Fruit fly (Drosophila melanogaster) whole organism, embryonic: ENCODE results near the gene mus302.
A peak's percentile ranks its signal among the peaks of the same experiment; 100 is the strongest.

Source experiments
- Abd-B ChIP-seq: fragments of 200-800 bp; sonication (Bioruptor generic); optimal IDR thresholded peaks from 2 replicates; lab custom pipeline; 2018; ENCODE audit warnings: missing biosample characterization, mild to moderate bottlenecking, missing genetic modification characterization, moderate library complexity
- Antp ChIP-seq: fragments of 200-800 bp; sonication (Bioruptor generic); optimal IDR thresholded peaks from 3 replicates; lab custom pipeline; 2016; ENCODE audit warnings: missing biosample characterization, missing genetic modification characterization
- B-H2 ChIP-seq: fragments of 200-800 bp; sonication (Bioruptor generic); optimal IDR thresholded peaks from 2 replicates; lab custom pipeline; 2018; ENCODE audit warnings: missing biosample characterization, mild to moderate bottlenecking, missing genetic modification characterization
- BEAF-32 ChIP-seq: fragments of 200-800 bp; sonication (Bioruptor generic); optimal IDR thresholded peaks from 3 replicates; lab custom pipeline; 2017; ENCODE audit warnings: missing biosample characterization, missing genetic modification characterization, mild to moderate bottlenecking, moderate library complexity, missing genetic modification reagents
- CG10147 ChIP-seq: fragments of 200-800 bp; sonication (Bioruptor generic); optimal IDR thresholded peaks from 2 replicates; lab custom pipeline; 2019; ENCODE audit warnings: missing biosample characterization, mild to moderate bottlenecking, missing genetic modification characterization, moderate library complexity
- CG10959 ChIP-seq: fragments of 200-800 bp; sonication (Bioruptor generic); IDR thresholded peaks from 2 replicates; pipeline ENCODE4 v1.3.6; 2022; ENCODE audit warnings: missing biosample characterization, missing genetic modification characterization
- CG13624 ChIP-seq: fragments of 200-800 bp; sonication (Bioruptor generic); optimal IDR thresholded peaks from 2 replicates; lab custom pipeline; 2016; ENCODE audit warnings: missing biosample characterization, missing genetic modification characterization
- CG13894 ChIP-seq: fragments of 200-800 bp; sonication (Bioruptor generic); optimal IDR thresholded peaks from 3 replicates; lab custom pipeline; 2018; ENCODE audit warnings: missing biosample characterization, mild to moderate bottlenecking, missing genetic modification characterization, moderate library complexity
- CG14441 ChIP-seq: fragments of 200-800 bp; sonication (Bioruptor generic); IDR thresholded peaks from 2 replicates; pipeline ENCODE4 v1.3.6; 2022; ENCODE audit warnings: missing biosample characterization, missing genetic modification characterization
- CG14710 ChIP-seq: fragments of 200-800 bp; sonication (Bioruptor generic); optimal IDR thresholded peaks from 3 replicates; lab custom pipeline; 2019; ENCODE audit warnings: missing biosample characterization, mild to moderate bottlenecking, missing genetic modification characterization, moderate library complexity
- CG1602 ChIP-seq: fragments of 200-800 bp; sonication (Bioruptor generic); optimal IDR thresholded peaks from 3 replicates; lab custom pipeline; 2016; ENCODE audit warnings: missing biosample characterization, missing genetic modification characterization
- CG16815 ChIP-seq: fragments of 200-800 bp; sonication (Bioruptor generic); optimal IDR thresholded peaks from 3 replicates; lab custom pipeline; 2017; ENCODE audit warnings: missing biosample characterization, mild to moderate bottlenecking, missing genetic modification characterization
- CG18262 ChIP-seq: fragments of 200-800 bp; optimal IDR thresholded peaks from 3 replicates; lab custom pipeline; 2019; ENCODE audit warnings: missing biosample characterization, mild to moderate bottlenecking, missing genetic modification characterization, moderate library complexity
- CG2120 ChIP-seq: fragments of 200-800 bp; sonication (Bioruptor generic); optimal IDR thresholded peaks from 3 replicates; lab custom pipeline; 2016; ENCODE audit warnings: missing biosample characterization, missing genetic modification characterization
- CG8478 ChIP-seq: fragments of >200 bp; optimal IDR thresholded peaks from 2 replicates; lab custom pipeline; 2018
- CG8765 ChIP-seq: fragments of 200-800 bp; sonication (Bioruptor generic); IDR thresholded peaks from 2 replicates; pipeline ENCODE4 v1.3.6; 2022; ENCODE audit warnings: missing biosample characterization, missing genetic modification characterization
- CG8924 ChIP-seq: fragments of 200-800 bp; optimal IDR thresholded peaks from 3 replicates; lab custom pipeline; 2019; ENCODE audit warnings: missing biosample characterization, mild to moderate bottlenecking, missing genetic modification characterization, moderate library complexity
- D19A ChIP-seq: fragments of 200-800 bp; optimal IDR thresholded peaks from 3 replicates; lab custom pipeline; 2019; ENCODE audit warnings: missing biosample characterization, mild to moderate bottlenecking, missing genetic modification characterization, moderate library complexity
- Deaf1 ChIP-seq: fragments of 200-800 bp; optimal IDR thresholded peaks from 3 replicates; lab custom pipeline; 2019; ENCODE audit warnings: missing biosample characterization, mild to moderate bottlenecking, missing genetic modification characterization, moderate library complexity
- Dip3 ChIP-seq: fragments of 200-800 bp; sonication (Bioruptor generic); optimal IDR thresholded peaks from 3 replicates; lab custom pipeline; 2016; ENCODE audit warnings: missing biosample characterization, missing genetic modification characterization
- Fer2 ChIP-seq: fragments of 200-800 bp; sonication (Bioruptor generic); optimal IDR thresholded peaks from 2 replicates; lab custom pipeline; 2018; ENCODE audit warnings: missing biosample characterization, mild to moderate bottlenecking, missing genetic modification characterization, moderate library complexity
- H15 ChIP-seq: fragments of 200-800 bp; sonication (Bioruptor generic); IDR thresholded peaks from 3 replicates; pipeline ENCODE4 v1.3.6; 2022; ENCODE audit warnings: missing biosample characterization, missing genetic modification characterization
- HLHmδ ChIP-seq: fragments of 200-800 bp; sonication (Bioruptor generic); optimal IDR thresholded peaks from 2 replicates; lab custom pipeline; 2018; ENCODE audit warnings: missing biosample characterization, mild to moderate bottlenecking, missing genetic modification characterization, moderate library complexity
- Hand ChIP-seq: fragments of 200-800 bp; sonication (Bioruptor generic); optimal IDR thresholded peaks from 2 replicates; lab custom pipeline; 2017; ENCODE audit warnings: mild to moderate bottlenecking, missing biosample characterization, missing genetic modification reagents, missing genetic modification characterization
- Hmr ChIP-seq: fragments of 200-800 bp; sonication (Bioruptor generic); optimal IDR thresholded peaks from 3 replicates; lab custom pipeline; 2017; ENCODE audit warnings: mild to moderate bottlenecking, missing biosample characterization, missing genetic modification reagents, missing genetic modification characterization
- Nf-YB ChIP-seq: fragments of 200-800 bp; sonication (Bioruptor generic); optimal IDR thresholded peaks from 3 replicates; lab custom pipeline; 2019; ENCODE audit warnings: missing biosample characterization, mild to moderate bottlenecking, missing genetic modification characterization, moderate library complexity
- Opbp ChIP-seq: fragments of 200-800 bp; sonication (Bioruptor generic); IDR thresholded peaks from 3 replicates; pipeline ENCODE4 v1.3.6; 2022; ENCODE audit warnings: missing biosample characterization, missing genetic modification characterization; ENCODE audit not compliant: partially characterized antibody
- Ravus ChIP-seq: fragments of 200-800 bp; sonication (Bioruptor generic); IDR thresholded peaks from 2 replicates; pipeline ENCODE4 v1.3.6; 2022; ENCODE audit warnings: missing biosample characterization, missing genetic modification characterization
- Stat92E ChIP-seq, 3 experiments: fragments of >200 bp in 2 of 3; fragments of 200-800 bp in 1 of 3; sonication (Bioruptor generic) in 1 of 3; optimal IDR thresholded peaks; 2 replicates each; lab custom pipeline; 2017 to 2019; ENCODE audit warnings: missing biosample characterization in 3 of 3, missing genetic modification characterization in 3 of 3, mild to moderate bottlenecking in 1 of 3, moderate library complexity in 1 of 3
- Taf1 ChIP-seq: fragments of 200-800 bp; sonication (Bioruptor generic); IDR thresholded peaks from 2 replicates; pipeline ENCODE4 v1.3.6; 2022; ENCODE audit warnings: missing biosample characterization, missing genetic modification characterization
- cas ChIP-seq: fragments of 200-800 bp; sonication (Bioruptor generic); IDR thresholded peaks from 2 replicates; pipeline ENCODE4 v1.3.6; 2022; ENCODE audit warnings: missing biosample characterization, missing genetic modification characterization
- caup ChIP-seq: fragments of 200-800 bp; sonication (Bioruptor generic); optimal IDR thresholded peaks from 3 replicates; lab custom pipeline; 2017; ENCODE audit warnings: missing biosample characterization, mild to moderate bottlenecking, missing genetic modification characterization, moderate library complexity; ENCODE audit not compliant: severe bottlenecking
- chinmo ChIP-seq: fragments of 200-800 bp; sonication (Bioruptor generic); IDR thresholded peaks from 4 replicates; pipeline ENCODE4 v1.3.6; 2022; ENCODE audit warnings: missing biosample characterization, missing genetic modification characterization; ENCODE audit not compliant: partially characterized antibody
- chm ChIP-seq: fragments of 200-800 bp; sonication (Bioruptor generic); IDR thresholded peaks from 2 replicates; pipeline ENCODE4 v1.3.6; 2022; ENCODE audit warnings: missing biosample characterization, missing genetic modification characterization
- crc ChIP-seq: fragments of 200-800 bp; sonication (Bioruptor generic); optimal IDR thresholded peaks from 2 replicates; lab custom pipeline; 2016; ENCODE audit warnings: missing biosample characterization, missing genetic modification characterization
- emc ChIP-seq: fragments of 200-800 bp; sonication (Bioruptor generic); optimal IDR thresholded peaks from 2 replicates; lab custom pipeline; 2016; ENCODE audit warnings: missing biosample characterization, missing genetic modification characterization
- gcm ChIP-seq: fragments of 200-800 bp; sonication (Bioruptor generic); optimal IDR thresholded peaks from 2 replicates; lab custom pipeline; 2019; ENCODE audit warnings: missing biosample characterization, mild to moderate bottlenecking, missing genetic modification characterization, moderate library complexity
- her ChIP-seq: fragments of 200-800 bp; sonication (Bioruptor generic); optimal IDR thresholded peaks from 2 replicates; lab custom pipeline; 2016; ENCODE audit warnings: missing biosample characterization, missing genetic modification characterization
- mam ChIP-seq: fragments of 200-800 bp; sonication (Bioruptor generic); optimal IDR thresholded peaks from 3 replicates; lab custom pipeline; 2016; ENCODE audit warnings: missing biosample characterization, missing genetic modification characterization
- nmo ChIP-seq: fragments of 200-800 bp; sonication (Bioruptor generic); optimal IDR thresholded peaks from 2 replicates; lab custom pipeline; 2018; ENCODE audit warnings: missing biosample characterization, mild to moderate bottlenecking, missing genetic modification characterization, moderate library complexity
- phol ChIP-seq: fragments of 200-800 bp; sonication (Bioruptor generic); optimal IDR thresholded peaks from 3 replicates; lab custom pipeline; 2018; ENCODE audit warnings: missing biosample characterization, mild to moderate bottlenecking, missing genetic modification characterization, moderate library complexity
- pnt ChIP-seq: fragments of 200-800 bp; sonication (Bioruptor generic); optimal IDR thresholded peaks from 3 replicates; lab custom pipeline; 2016; ENCODE audit warnings: missing biosample characterization, missing genetic modification characterization
- shn ChIP-seq: fragments of 200-800 bp; sonication (Bioruptor generic); optimal IDR thresholded peaks from 3 replicates; lab custom pipeline; 2016; ENCODE audit warnings: missing biosample characterization, missing genetic modification characterization
- sima ChIP-seq: fragments of 200-800 bp; sonication (Bioruptor generic); optimal IDR thresholded peaks from 2 replicates; lab custom pipeline; 2016; ENCODE audit warnings: missing biosample characterization, missing genetic modification characterization
- tio ChIP-seq: fragments of 200-800 bp; sonication (Bioruptor generic); optimal IDR thresholded peaks from 2 replicates; lab custom pipeline; 2017; ENCODE audit warnings: missing biosample characterization, missing genetic modification characterization, inconsistent platforms
- tx ChIP-seq: fragments of 200-800 bp; sonication (Bioruptor generic); optimal IDR thresholded peaks from 2 replicates; lab custom pipeline; 2016; ENCODE audit warnings: missing biosample characterization, missing genetic modification characterization
- unpg ChIP-seq: fragments of 200-800 bp; sonication (Bioruptor generic); optimal IDR thresholded peaks from 3 replicates; lab custom pipeline; 2018; ENCODE audit warnings: missing biosample characterization, mild to moderate bottlenecking, missing genetic modification characterization, moderate library complexity
- zfh1 ChIP-seq: fragments of 200-800 bp; sonication (Bioruptor generic); IDR thresholded peaks from 3 replicates; pipeline ENCODE4 v1.3.6; 2022; ENCODE audit warnings: missing biosample characterization, missing genetic modification characterization

The mus302 gene

DNA sequence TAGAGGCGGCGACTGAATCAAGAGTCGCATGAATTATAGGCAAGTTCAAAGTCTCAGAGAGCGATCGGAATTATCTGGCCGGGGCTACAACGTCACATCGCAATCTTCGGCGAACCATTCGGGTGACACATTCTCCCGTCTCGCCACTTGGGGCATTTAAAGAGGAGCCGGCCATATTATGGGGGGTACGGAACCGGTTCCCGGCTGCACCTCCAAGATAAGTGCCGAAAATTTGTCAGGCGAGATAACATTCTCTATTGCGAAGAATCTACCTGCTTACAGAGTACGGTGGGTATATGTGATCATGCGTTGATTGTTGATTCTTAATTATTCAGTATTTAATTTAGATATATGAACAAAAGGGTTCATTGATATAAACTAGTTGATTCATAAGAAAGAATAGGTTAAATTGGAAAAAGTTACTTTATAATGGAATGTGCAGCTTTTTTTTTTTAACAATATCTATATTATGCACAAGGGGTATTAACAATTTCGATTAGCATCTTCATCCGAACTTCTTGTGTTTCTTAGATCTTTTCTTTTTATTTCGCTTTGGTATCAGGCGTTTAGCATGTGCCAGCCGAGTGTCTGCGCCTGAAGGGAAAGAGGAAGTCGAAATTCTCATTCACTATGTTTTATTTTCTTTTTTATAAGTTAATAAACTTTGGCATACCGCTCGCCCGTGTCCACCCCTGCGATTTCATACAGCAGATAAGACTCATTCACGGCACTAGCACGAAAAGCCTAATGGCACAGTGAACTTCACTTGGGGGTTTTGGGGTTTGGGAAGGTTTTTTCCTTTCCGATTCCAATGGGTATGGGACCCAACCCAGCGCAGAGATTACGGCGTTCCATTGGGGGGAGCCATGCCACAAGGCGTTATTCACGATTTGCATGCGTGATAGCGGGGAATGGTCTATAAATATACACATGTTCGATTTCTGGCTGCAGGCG lies 22.2 kb upstream of the mus302 start (continued):
- TF ChIP-seq zfh1 (GFP tag; lab: Robert Waterston, UW) (no peak), CG8478 (lab: Kevin White, UChicago) (no peak), CG14441 (GFP tag; lab: Robert Waterston, UW) (peak; percentile 66), her (GFP tag; lab: Kevin White, UChicago) (no peak), caup (GFP tag; lab: Kevin White, UChicago) (peak; percentile 39), CG10147 (GFP tag; lab: Kevin White, UChicago) (no peak), Deaf1 (tag; lab: Kevin White, UChicago) (peak; percentile 73), crc (GFP tag; lab: Kevin White, UChicago) (no peak), HLHmδ (no peak), nmo (peak; percentile 75), Opbp (GFP tag; lab: Robert Waterston, UW) (no peak), Antp (GFP tag; lab: Kevin White, UChicago) (no peak), Taf1 (no peak), H15 (GFP tag; lab: Robert Waterston, UW) (no peak), Hand (GFP tag; lab: Kevin White, UChicago) (no peak), sima (GFP tag; lab: Kevin White, UChicago) (no peak), Nf-YB (GFP tag; lab: Kevin White, UChicago) (peak; percentile 44), emc (GFP tag; lab: Kevin White, UChicago) (no peak), CG13894 (no peak), Dip3 (GFP tag; lab: Kevin White, UChicago) (peak; percentile 68), cas (GFP tag; lab: Robert Waterston, UW) (no peak), chm (no peak; the same call in 1 of the 2 replicates), CG8924 (tag; lab: Kevin White, UChicago) (peak; percentile 46), B-H2 (GFP tag; lab: Kevin White, UChicago) (no peak), gcm (GFP tag; lab: Kevin White, UChicago) (no peak), CG18262 (peak; percentile 62), CG14710 (tag; lab: Kevin White, UChicago) (peak; percentile 67), CG1602 (peak; percentile 56), mam (GFP tag; lab: Kevin White, UChicago) (no peak), CG2120 (GFP tag; lab: Kevin White, UChicago) (peak; percentile 75), CG8765 (GFP tag; lab: Robert Waterston, UW) (no peak), CG16815 (GFP tag; lab: Kevin White, UChicago) (peak; percentile 58), D19A (tag; lab: Kevin White, UChicago) (peak; percentile 42), CG13624 (GFP tag; lab: Kevin White, UChicago) (peak; percentile 12), phol (peak; percentile 70), Abd-B (peak; percentile 28), Stat92E (GFP tag; optimal IDR thresholded peaks at IDR 0.05; lab: Kevin White, UChicago) (no peak), tx (GFP tag; lab: Kevin White, UChicago) (no peak), Ravus (GFP tag; lab: Robert Waterston, UW) (no peak), CG10959 (GFP tag; lab: Robert Waterston, UW) (no peak), Fer2 (no peak), chinmo (GFP tag; lab: Robert Waterston, UW) (0 out of 4 replicates have a peak, but pooled peaks have one; percentile 66), unpg (GFP tag; lab: Kevin White, UChicago) (peak; percentile 49), tio (peak; percentile 43), pnt (GFP tag; lab: Kevin White, UChicago) (no peak), Hmr (GFP tag; lab: Kevin White, UChicago) (peak; percentile 29), BEAF-32 (GFP tag; lab: Kevin White, UChicago) (no peak), shn (GFP tag; lab: Kevin White, UChicago) (peak; percentile 5)
